Worm (Caenorhabditis elegans) whole organism, L4 larva: ENCODE results near the gene set-4.
A peak's percentile ranks its signal among the peaks of the same experiment; 100 is the strongest.

Source experiments
- F49E8.2 ChIP-seq: sonication (generic microtip); optimal IDR thresholded peaks from 2 replicates; lab custom pipeline; 2016; ENCODE audit warnings: missing compliant biosample characterization, mild to moderate bottlenecking, missing genetic modification characterization, borderline replicate concordance
- T20F7.1 ChIP-seq: fragments of 200-800 bp; sonication (Bioruptor generic); optimal IDR thresholded peaks from 2 replicates; lab custom pipeline; 2018; ENCODE audit warnings: mild to moderate bottlenecking, missing genetic modification characterization, missing compliant biosample characterization
- Y105C5A.15 ChIP-seq: fragments of 200-800 bp; sonication (Bioruptor generic); IDR thresholded peaks from 2 replicates; pipeline ENCODE4 v1.3.6; 2022; ENCODE audit warnings: missing genetic modification characterization, missing compliant biosample characterization
- ZK337.2 ChIP-seq: fragments of 200-800 bp; sonication (Bioruptor generic); IDR thresholded peaks from 2 replicates; pipeline ENCODE4 v1.3.6; 2022; ENCODE audit warnings: missing genetic modification reagents, missing genetic modification characterization, missing compliant biosample characterization
- aha-1 ChIP-seq: fragments of 150-350 bp; peaks from one replicate; lab custom pipeline; 2014; ENCODE audit warnings: missing biosample characterization, missing genetic modification characterization
- aly-2 ChIP-seq: sonication (generic microtip); optimal IDR thresholded peaks from 2 replicates; lab custom pipeline; 2018; ENCODE audit warnings: missing biosample characterization, missing genetic modification characterization
- ama-1 ChIP-seq: fragments of 150-350 bp; optimal IDR thresholded peaks from 2 replicates; lab custom pipeline; 2014; ENCODE audit warnings: inconsistent platforms, mixed read lengths
- arid-1 ChIP-seq: fragments of 200-800 bp; sonication (Bioruptor generic); conservative IDR thresholded peaks from 2 replicates; pipeline ENCODE4 v1.3.6; 2022; ENCODE audit warnings: missing genetic modification reagents, missing genetic modification characterization, missing compliant biosample characterization
- attf-4 ChIP-seq: sonication (generic microtip); optimal IDR thresholded peaks from 3 replicates; lab custom pipeline; 2017; ENCODE audit warnings: missing biosample characterization, missing genetic modification characterization
- ceh-82 ChIP-seq: sonication (generic microtip); optimal IDR thresholded peaks from 2 replicates; lab custom pipeline; 2017; ENCODE audit warnings: missing biosample characterization, missing genetic modification characterization
- cey-2 ChIP-seq: sonication (generic microtip); optimal IDR thresholded peaks from 3 replicates; lab custom pipeline; 2017; ENCODE audit warnings: missing genetic modification characterization, mild to moderate bottlenecking, missing compliant biosample characterization, antibody characterized with exemption, borderline replicate concordance; ENCODE audit not compliant: insufficient read depth
- daf-16 ChIP-seq, 3 experiments: sonication (generic microtip); optimal IDR thresholded peaks; 2 replicates each; lab custom pipeline; 2016 to 2017; ENCODE audit warnings: missing genetic modification characterization in 3 of 3, missing genetic modification reagents in 3 of 3, mild to moderate bottlenecking in 2 of 3, missing compliant biosample characterization in 2 of 3, missing biosample characterization in 1 of 3, moderate library complexity in 1 of 3
- daf-19 ChIP-seq: fragments of 200-800 bp; sonication (Bioruptor generic); conservative IDR thresholded peaks from 2 replicates; pipeline ENCODE4 v1.3.6; 2022; ENCODE audit warnings: missing genetic modification characterization, missing compliant biosample characterization
- fos-1 ChIP-seq: fragments of 150-350 bp; optimal IDR thresholded peaks from 2 replicates; lab custom pipeline; 2014; ENCODE audit warnings: missing biosample characterization, missing genetic modification characterization
- gei-8 ChIP-seq: fragments of 200-800 bp; sonication (Bioruptor generic); optimal IDR thresholded peaks from 2 replicates; lab custom pipeline; 2018; ENCODE audit warnings: mild to moderate bottlenecking, missing genetic modification characterization, missing compliant biosample characterization
- hlh-30 ChIP-seq: sonication (generic microtip); optimal IDR thresholded peaks from 2 replicates; lab custom pipeline; 2017; ENCODE audit warnings: antibody characterized with exemption, mild to moderate bottlenecking, missing genetic modification characterization, missing compliant biosample characterization; ENCODE audit not compliant: insufficient read depth
- jun-1 ChIP-seq: fragments of 150-350 bp; optimal IDR thresholded peaks from 2 replicates; lab custom pipeline; 2014; ENCODE audit warnings: missing biosample characterization, missing genetic modification reagents, missing genetic modification characterization
- lim-7 ChIP-seq: fragments of 200-800 bp; sonication (Bioruptor generic); IDR thresholded peaks from 2 replicates; pipeline ENCODE4 v1.3.6; 2022; ENCODE audit warnings: missing genetic modification characterization, missing compliant biosample characterization
- lin-13 ChIP-seq: fragments of 150-350 bp; optimal IDR thresholded peaks from 2 replicates; lab custom pipeline; 2014; ENCODE audit warnings: missing biosample characterization, missing genetic modification reagents, missing genetic modification characterization
- lin-15B ChIP-seq: fragments of 150-350 bp; sonication (generic microtip); optimal IDR thresholded peaks from 3 replicates; lab custom pipeline; 2014; ENCODE audit warnings: missing biosample characterization, missing genetic modification characterization
- lin-38 ChIP-seq: fragments of 200-800 bp; sonication (Bioruptor generic); IDR thresholded peaks from 2 replicates; pipeline ENCODE4 v1.3.6; 2022; ENCODE audit warnings: missing genetic modification reagents, missing genetic modification characterization, missing compliant biosample characterization
- lin-39 ChIP-seq: fragments of 150-350 bp; optimal IDR thresholded peaks from 2 replicates; lab custom pipeline; 2014; ENCODE audit warnings: missing biosample characterization, missing genetic modification reagents, missing genetic modification characterization
- lir-3 ChIP-seq: sonication (generic microtip); optimal IDR thresholded peaks from 2 replicates; lab custom pipeline; 2016; ENCODE audit warnings: mild to moderate bottlenecking, missing genetic modification characterization, missing compliant biosample characterization
- lsy-2 ChIP-seq, 2 experiments: fragments of 150-350 bp in 1 of 2; sonication (generic microtip) in 1 of 2; optimal IDR thresholded peaks; 2 replicates each; lab custom pipeline; 2014 to 2017; ENCODE audit warnings: missing biosample characterization in 2 of 2, missing genetic modification characterization in 2 of 2
- madf-9 ChIP-seq: fragments of 200-800 bp; sonication (Bioruptor generic); conservative IDR thresholded peaks from 2 replicates; pipeline ENCODE4 v1.3.6; 2022; ENCODE audit warnings: missing genetic modification reagents, missing genetic modification characterization, missing compliant biosample characterization
- mdl-1 ChIP-seq, 2 experiments: fragments of 150-350 bp in 1 of 2; sonication (generic microtip) in 1 of 2; optimal IDR thresholded peaks; 2 replicates each; lab custom pipeline; 2014 to 2017; ENCODE audit warnings: missing biosample characterization in 2 of 2, missing genetic modification characterization in 2 of 2
- mep-1 ChIP-seq: fragments of 150-350 bp; sonication (generic microtip); optimal IDR thresholded peaks from 3 replicates; lab custom pipeline; 2014; ENCODE audit warnings: missing biosample characterization, missing genetic modification characterization
- mxl-2 ChIP-seq: fragments of 200-800 bp; sonication (Bioruptor generic); conservative IDR thresholded peaks from 2 replicates; pipeline ENCODE4 v1.3.6; 2022; ENCODE audit warnings: missing genetic modification reagents, missing genetic modification characterization, missing compliant biosample characterization
- nhr-102 ChIP-seq: sonication (generic microtip); optimal IDR thresholded peaks from 2 replicates; lab custom pipeline; 2016; ENCODE audit warnings: mild to moderate bottlenecking, missing genetic modification characterization, moderate library complexity, missing compliant biosample characterization
- nhr-11 ChIP-seq: fragments of 150-350 bp; optimal IDR thresholded peaks from 2 replicates; lab custom pipeline; 2014; ENCODE audit warnings: missing biosample characterization, missing genetic modification characterization
- nhr-237 ChIP-seq: sonication (generic microtip); optimal IDR thresholded peaks from 2 replicates; lab custom pipeline; 2017; ENCODE audit warnings: missing biosample characterization, missing genetic modification characterization
- nhr-25 ChIP-seq: sonication (generic microtip); optimal IDR thresholded peaks from 2 replicates; lab custom pipeline; 2017; ENCODE audit warnings: missing genetic modification characterization, mild to moderate bottlenecking, missing compliant biosample characterization, antibody characterized with exemption, moderate library complexity, borderline replicate concordance; ENCODE audit not compliant: insufficient read depth
- nhr-28 ChIP-seq: fragments of 150-350 bp; optimal IDR thresholded peaks from 2 replicates; lab custom pipeline; 2014; ENCODE audit warnings: missing biosample characterization, missing genetic modification characterization
- nhr-41 ChIP-seq: fragments of 200-800 bp; sonication (Bioruptor generic); IDR thresholded peaks from 2 replicates; pipeline ENCODE4 v1.3.6; 2022; ENCODE audit warnings: missing genetic modification reagents, missing genetic modification characterization, missing compliant biosample characterization
- nhr-76 ChIP-seq: fragments of 150-350 bp; optimal IDR thresholded peaks from 2 replicates; lab custom pipeline; 2014; ENCODE audit warnings: missing biosample characterization, missing genetic modification characterization
- nhr-77 ChIP-seq: fragments of 150-350 bp; optimal IDR thresholded peaks from 2 replicates; lab custom pipeline; 2014; ENCODE audit warnings: missing biosample characterization, missing genetic modification characterization
- php-3 ChIP-seq: fragments of 200-800 bp; sonication (Bioruptor generic); IDR thresholded peaks from 2 replicates; pipeline ENCODE4 v1.3.6; 2022; ENCODE audit warnings: missing genetic modification reagents, missing genetic modification characterization, missing compliant biosample characterization
- rbr-2 ChIP-seq: sonication (generic microtip); optimal IDR thresholded peaks from 2 replicates; lab custom pipeline; 2016; ENCODE audit warnings: missing genotype, missing genetic modification characterization, missing compliant biosample characterization
- snpc-1.2 ChIP-seq: fragments of 200-800 bp; sonication (Bioruptor generic); IDR thresholded peaks from 2 replicates; pipeline ENCODE4 v1.3.6; 2022; ENCODE audit warnings: missing genetic modification reagents, missing genetic modification characterization, missing compliant biosample characterization
- spr-3 ChIP-seq: fragments of 200-800 bp; sonication (Bioruptor generic); optimal IDR thresholded peaks from 2 replicates; lab custom pipeline; 2018; ENCODE audit warnings: mild to moderate bottlenecking, missing genetic modification characterization, missing compliant biosample characterization
- tag-97 ChIP-seq: fragments of 200-800 bp; sonication (Bioruptor generic); IDR thresholded peaks from 2 replicates; pipeline ENCODE4 v1.3.6; 2022; ENCODE audit warnings: missing genetic modification characterization, missing compliant biosample characterization
- unc-62 ChIP-seq, 3 experiments: fragments of 150-350 bp in 1 of 3; sonication (generic microtip); optimal IDR thresholded peaks in 2 of 3; peaks in 1 of 3; 1 replicate in 1 of 3; 2 replicates in 2 of 3; lab custom pipeline; 2014 to 2017; ENCODE audit warnings: missing biosample characterization in 3 of 3, missing genetic modification characterization in 3 of 3, missing genetic modification reagents in 3 of 3, missing genotype in 1 of 3
- vab-7 ChIP-seq: fragments of 200-800 bp; sonication (Bioruptor generic); IDR thresholded peaks from 2 replicates; pipeline ENCODE4 v1.3.6; 2022; ENCODE audit warnings: missing genetic modification reagents, missing genetic modification characterization, missing compliant biosample characterization
- zag-1 ChIP-seq: fragments of 150-350 bp; optimal IDR thresholded peaks from 2 replicates; lab custom pipeline; 2014; ENCODE audit warnings: missing biosample characterization, missing genetic modification characterization
- zfp-2 ChIP-seq: sonication (generic microtip); optimal IDR thresholded peaks from 2 replicates; lab custom pipeline; 2016; ENCODE audit warnings: mild to moderate bottlenecking, missing genetic modification characterization, missing compliant biosample characterization
- ztf-7 ChIP-seq: fragments of 150-350 bp; optimal IDR thresholded peaks from 2 replicates; lab custom pipeline; 2014; ENCODE audit warnings: missing biosample characterization, missing genetic modification characterization

The set-4 gene

ce11 chrII:6345195-6346158 is 14.3 kb upstream of the set-4 start, which contains the start of gene C32D5.8 (continued):
- TF ChIP-seq hlh-30 (peak; percentile 75), rbr-2 (tag; lab: Kevin White, UChicago) (no peak), lin-38 (GFP tag; lab: Robert Waterston, UW) (no peak), daf-19 (no peak), lir-3 (tag; lab: Kevin White, UChicago) (no peak), ZK337.2 (GFP tag; lab: Robert Waterston, UW) (no peak), arid-1 (no peak), nhr-41 (GFP tag; lab: Robert Waterston, UW) (no peak), nhr-76 (tag; lab: Kevin White, UChicago) (no peak), vab-7 (GFP tag; lab: Robert Waterston, UW) (no peak), fos-1 (no peak), nhr-237 (no peak), ama-1 (lab: Kevin White, UChicago) (peak; percentile 48)

- TF ChIP-seq daf-16 (GFP tag; optimal IDR thresholded peaks at IDR 0.05; lab: Kevin White, UChicago) (no peak), daf-16 (tag; optimal IDR thresholded peaks at IDR 0.05; lab: Kevin White, UChicago) (peak; percentile 98), zfp-2 (no peak)
These were observed 13.4 kb upstream of the set-4 start for ce11 chrII:6344513-6344912.

- TF ChIP-seq nhr-11 (tag; lab: Kevin White, UChicago) (peak; percentile 18), lin-13 (GFP tag; lab: Kevin White, UChicago) (no peak), ztf-7 (no peak), vab-7 (GFP tag; lab: Robert Waterston, UW) (no peak), gei-8 (GFP tag; lab: Kevin White, UChicago) (no peak), nhr-25 (tag; lab: Kevin White, UChicago) (no peak), jun-1 (no peak), lim-7 (GFP tag; lab: Robert Waterston, UW) (no peak), madf-9 (GFP tag; lab: Robert Waterston, UW) (no peak), php-3 (no peak), ceh-82 (tag; lab: Kevin White, UChicago) (no peak), mdl-1 (tag; optimal IDR thresholded peaks at IDR 0.05; lab: Kevin White, UChicago) (no peak), snpc-1.2 (no peak), lin-39 (tag; lab: Kevin White, UChicago) (no peak), spr-3 (no peak), T20F7.1 (GFP tag; lab: Kevin White, UChicago) (no peak), Y105C5A.15 (GFP tag; lab: Robert Waterston, UW) (no peak), tag-97 (GFP tag; lab: Robert Waterston, UW) (no peak), arid-1 (no peak), cey-2 (tag; lab: Kevin White, UChicago) (no peak), attf-4 (tag; lab: Kevin White, UChicago) (no peak), aly-2 (tag; lab: Kevin White, UChicago) (no peak), aha-1 (tag; lab: Kevin White, UChicago) (peak; percentile 96), unc-62 (GFP tag; optimal IDR thresholded peaks at IDR 0.05 in 1 of 2; lab: Kevin White, UChicago) (peak in 1 of 2 experiments; percentile 77), unc-62 (tag; optimal IDR thresholded peaks at IDR 0.05; lab: Kevin White, UChicago) (no peak), lsy-2 (tag; optimal IDR thresholded peaks at IDR 0.05; lab: Kevin White, UChicago) (peak in 1 of 2 experiments; percentile 35), nhr-102 (tag; lab: Kevin White, UChicago) (no peak), F49E8.2 (no peak), hlh-30 (no peak), nhr-77 (tag; lab: Kevin White, UChicago) (no peak), lin-15B (tag; lab: Kevin White, UChicago) (no peak), mxl-2 (GFP tag; lab: Robert Waterston, UW) (no peak), nhr-28 (tag; lab: Kevin White, UChicago) (peak; percentile 32), mep-1 (tag; lab: Kevin White, UChicago) (no peak), zag-1 (no peak)
These were observed 12.8 kb upstream of the set-4 start, which contains the start of gene txt-18 for ce11 chrII:6343893-6344292. Gene txt-18, plus strand, starts transcription at chrII:6344072.
